Fruit fly (Drosophila melanogaster) S2 (cell line): ENCODE measurements around the gene CG7276.

ENCODE experiments used
- CG8478 ChIP-seq: fragments of >200 bp; optimal IDR thresholded peaks from 2 replicates; lab custom pipeline; 2018
- CTCF ChIP-seq, 2 experiments: fragments of >200 bp; optimal IDR thresholded peaks; 2 replicates each; lab custom pipeline; 2018

dm6 chr3L:15530638-15531225 lies 32.7 kb downstream of the CG7276 start:
- TF ChIP-seq CG8478 (no peak), CTCF (optimal IDR thresholded peaks at IDR 0.05; lab: Kevin White, UChicago) (no peak)
